Worm (Caenorhabditis elegans) whole organism, L4 larva: ENCODE results near the gene clec-52.

Source experiments
- ama-1 ChIP-seq: fragments of 150-350 bp; optimal IDR thresholded peaks from 2 replicates; lab custom pipeline; 2014; ENCODE audit warnings: inconsistent platforms, mixed read lengths
- ceh-82 ChIP-seq: sonication (generic microtip); optimal IDR thresholded peaks from 2 replicates; lab custom pipeline; 2017; ENCODE audit warnings: missing biosample characterization, missing genetic modification characterization
- fkh-10 ChIP-seq: fragments of 150-350 bp; optimal IDR thresholded peaks from 2 replicates; lab custom pipeline; 2014; ENCODE audit warnings: missing biosample characterization, missing genetic modification reagents, missing genetic modification characterization
- lsy-2 ChIP-seq, 2 experiments: fragments of 150-350 bp in 1 of 2; sonication (generic microtip) in 1 of 2; optimal IDR thresholded peaks; 2 replicates each; lab custom pipeline; 2014 to 2017; ENCODE audit warnings: missing biosample characterization in 2 of 2, missing genetic modification characterization in 2 of 2
- nhr-28 ChIP-seq: fragments of 150-350 bp; optimal IDR thresholded peaks from 2 replicates; lab custom pipeline; 2014; ENCODE audit warnings: missing biosample characterization, missing genetic modification characterization
- snpc-4 ChIP-seq: fragments of 150-350 bp; optimal IDR thresholded peaks from 2 replicates; lab custom pipeline; 2014; ENCODE audit warnings: missing biosample characterization, missing genetic modification characterization

DNA sequence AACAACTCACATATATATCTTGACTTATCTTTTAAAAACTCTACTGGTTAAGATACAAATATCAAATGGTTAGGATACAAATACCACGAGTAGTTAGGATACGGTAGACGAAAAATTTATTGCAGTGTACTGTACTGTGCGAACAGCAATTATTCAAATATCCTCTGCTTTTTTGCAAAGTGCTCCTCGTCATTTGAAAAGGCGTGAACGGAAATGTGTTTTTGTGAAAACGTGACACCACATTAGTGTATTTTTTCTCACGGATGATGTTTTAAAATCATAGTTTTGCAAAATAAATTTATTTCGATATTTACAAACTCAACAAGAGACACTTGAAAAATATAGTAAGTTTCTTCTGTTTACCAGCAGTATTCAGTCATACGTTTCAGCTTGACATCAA, 49.8 kb downstream of the clec-52 start, which contains the start of gene F42G8.8:
- no peak for TF ChIP-seq nhr-28 (tag; lab: Kevin White, UChicago)
- TF ChIP-seq fkh-10 (GFP tag; lab: Kevin White, UChicago), result no peak
- TF ChIP-seq lsy-2 (tag; optimal IDR thresholded peaks at IDR 0.05; lab: Kevin White, UChicago), result no peak
- no peak for TF ChIP-seq ama-1 (lab: Kevin White, UChicago)
- TF ChIP-seq snpc-4 (tag; lab: Kevin White, UChicago), result no peak
- TF ChIP-seq ceh-82 (tag; lab: Kevin White, UChicago), result no peak
